Fruit fly (Drosophila melanogaster) whole organism, embryonic: ENCODE measurements around the gene CG11279.

Experiments
- CG18011 ChIP-seq: fragments of 200-800 bp; sonication (Bioruptor generic); optimal IDR thresholded peaks from 2 replicates; lab custom pipeline; 2017; ENCODE audit warnings: missing biosample characterization, missing genetic modification characterization, mild to moderate bottlenecking, moderate library complexity, missing genotype
- CG9797 ChIP-seq: fragments of 200-800 bp; sonication (Bioruptor generic); optimal IDR thresholded peaks from 3 replicates; lab custom pipeline; 2018; ENCODE audit warnings: missing biosample characterization, mild to moderate bottlenecking, missing genetic modification characterization
- Doc3 ChIP-seq: fragments of 200-800 bp; sonication (Bioruptor generic); IDR thresholded peaks from 3 replicates; pipeline ENCODE4 v1.3.6; 2022; ENCODE audit warnings: missing biosample characterization, missing genetic modification characterization; ENCODE audit not compliant: partially characterized antibody
- Hand ChIP-seq: fragments of 200-800 bp; sonication (Bioruptor generic); optimal IDR thresholded peaks from 2 replicates; lab custom pipeline; 2017; ENCODE audit warnings: mild to moderate bottlenecking, missing biosample characterization, missing genetic modification reagents, missing genetic modification characterization
- Sry-δ ChIP-seq: fragments of 200-800 bp; sonication (Bioruptor generic); optimal IDR thresholded peaks from 2 replicates; lab custom pipeline; 2016; ENCODE audit warnings: missing biosample characterization, missing genetic modification characterization
- ato ChIP-seq: fragments of 200-800 bp; sonication (Bioruptor generic); IDR thresholded peaks from 2 replicates; pipeline ENCODE4 v1.3.6; 2022; ENCODE audit warnings: missing biosample characterization, missing genetic modification characterization; ENCODE audit not compliant: partially characterized antibody
- chn ChIP-seq: fragments of 200-800 bp; sonication (Bioruptor generic); optimal IDR thresholded peaks from 2 replicates; lab custom pipeline; 2016; ENCODE audit warnings: missing biosample characterization, missing genetic modification characterization
- sob ChIP-seq: fragments of 200-800 bp; sonication (Bioruptor generic); IDR thresholded peaks from 2 replicates; pipeline ENCODE4 v1.3.6; 2022; ENCODE audit warnings: missing biosample characterization, missing genetic modification characterization

DNA sequence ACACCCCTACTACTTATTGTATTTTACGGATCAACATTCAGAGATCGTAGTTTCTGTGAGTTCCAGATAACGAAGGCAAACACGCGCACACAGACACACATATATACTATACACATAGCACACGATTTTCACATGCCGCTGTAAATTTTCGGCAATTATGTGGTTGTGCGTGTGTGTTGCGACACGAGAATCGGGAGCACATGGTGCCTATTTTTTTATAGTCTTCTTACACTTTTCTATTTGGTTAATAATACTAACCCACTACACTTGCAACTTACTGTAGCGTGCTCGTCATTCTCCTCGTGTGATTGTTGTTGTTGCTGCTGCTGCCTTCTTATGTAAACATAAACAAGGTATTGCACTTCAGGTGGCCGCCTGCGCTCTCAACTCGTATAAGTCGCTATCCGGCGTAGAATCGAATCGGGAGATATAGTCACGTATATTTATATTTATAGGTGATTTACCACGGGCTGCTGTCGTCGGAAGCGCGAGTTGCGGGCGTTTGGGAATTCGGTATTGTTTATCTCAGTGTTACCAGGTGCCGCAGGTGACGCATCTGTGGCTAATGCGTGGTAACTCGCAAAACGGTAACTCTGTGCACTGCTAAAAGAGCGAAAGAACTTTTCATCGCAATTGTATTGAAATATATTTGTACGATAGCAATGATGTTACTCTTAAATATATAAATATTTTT is 24.5 kb upstream of the CG11279 start, which contains the start of gene Adk2:
- no peak for TF ChIP-seq Doc3
- no peak for TF ChIP-seq chn (GFP tag; lab: Kevin White, UChicago)
- peak; percentile 23; the same call in 1 of the 2 replicates for TF ChIP-seq sob
- TF ChIP-seq ato (GFP tag; lab: Robert Waterston, UW) = no peak; the same call in 1 of the 2 replicates
- TF ChIP-seq Hand = no peak
- TF ChIP-seq Sry-δ = no peak
- TF ChIP-seq CG18011 = no peak
- peak; percentile 75 for TF ChIP-seq CG9797 (GFP tag; lab: Kevin White, UChicago)
